Fruit fly (Drosophila melanogaster): ENCODE results near the gene CG31445.

dm6 chr3R:29263264-29263663 is 18.6 kb upstream of the CG31445 start:
- TF ChIP-seq CG8478 (optimal IDR thresholded peaks at IDR 0.05) (no peak), CTCF (optimal IDR thresholded peaks at IDR 0.05) (no peak)

Measured in S2 (cell line).